Worm (Caenorhabditis elegans): Measurements from ENCODE around the gene rev-1.
A peak's percentile ranks its signal among the peaks of the same experiment; 100 is the strongest.

The rev-1 gene

ce11 chrII:7892761-7893272 lies 7.6 kb upstream of the rev-1 start, which contains the start of gene ptc-1 (continued):
- TF ChIP-seq pbrm-1 (GFP tag; IDR thresholded peaks at IDR 0.05) = no peak
- TF ChIP-seq dpl-1 (GFP tag; optimal IDR thresholded peaks at IDR 0.05) = peak; percentile 67
- TF ChIP-seq madf-8 (GFP tag; conservative IDR thresholded peaks at IDR 0.05) = peak; percentile 62
- no peak for TF ChIP-seq ama-1 (optimal IDR thresholded peaks at IDR 0.05)
- no peak for TF ChIP-seq ama-1 (GFP tag; optimal IDR thresholded peaks at IDR 0.05)
- TF ChIP-seq madf-6 (GFP tag; IDR thresholded peaks at IDR 0.05) = peak; percentile 91
- TF ChIP-seq gei-17 (GFP tag; optimal IDR thresholded peaks at IDR 0.05) = no peak
- TF ChIP-seq F49E8.2 (tag; optimal IDR thresholded peaks at IDR 0.05; ENCODE audit: insufficient read depth) = no peak
- no peak for TF ChIP-seq let-607 (tag; optimal IDR thresholded peaks at IDR 0.05)
- no peak for TF ChIP-seq snpc-1.3 (tag; optimal IDR thresholded peaks at IDR 0.05; ENCODE audit: insufficient read depth)
- TF ChIP-seq lag-1 (GFP tag; IDR thresholded peaks at IDR 0.05) = no peak
- peak; percentile 72 for TF ChIP-seq xnd-1 (tag; optimal IDR thresholded peaks at IDR 0.05)
- TF ChIP-seq Y53G8AR.9 (GFP tag; conservative IDR thresholded peaks at IDR 0.05) = no peak
- TF ChIP-seq ZK185.1 (tag; optimal IDR thresholded peaks at IDR 0.05; ENCODE audit: poor library complexity, severe bottlenecking) = no peak
- TF ChIP-seq Y56A3A.18 (GFP tag; IDR thresholded peaks at IDR 0.05) = no peak
- TF ChIP-seq tbx-9 (tag; optimal IDR thresholded peaks at IDR 0.05; ENCODE audit: borderline replicate concordance) = no peak
- TF ChIP-seq egl-44 (GFP tag; IDR thresholded peaks at IDR 0.05) = no peak
- TF ChIP-seq F39B2.1 (GFP tag; IDR thresholded peaks at IDR 0.05) = no peak
- TF ChIP-seq cebp-1 (GFP tag; IDR thresholded peaks at IDR 0.05) = no peak
- no peak for TF ChIP-seq cebp-1 (tag; optimal IDR thresholded peaks at IDR 0.05)
- no peak for TF ChIP-seq aptf-3 (GFP tag; IDR thresholded peaks at IDR 0.05)
- no peak for TF ChIP-seq hmg-20 (GFP tag; IDR thresholded peaks at IDR 0.05)
- no peak for TF ChIP-seq ztf-3 (GFP tag; optimal IDR thresholded peaks at IDR 0.05)
- TF ChIP-seq dpff-1 (tag; optimal IDR thresholded peaks at IDR 0.05) = no peak
- no peak for TF ChIP-seq Y67H2A.10 (GFP tag; conservative IDR thresholded peaks at IDR 0.05)
- TF ChIP-seq lsy-27 (tag; optimal IDR thresholded peaks at IDR 0.05; ENCODE audit: borderline replicate concordance, insufficient read depth) = no peak
- no peak for TF ChIP-seq ekl-4 (GFP tag; IDR thresholded peaks at IDR 0.05)
- TF ChIP-seq efl-1 (GFP tag; optimal IDR thresholded peaks at IDR 0.05) = peak; percentile 83
- TF ChIP-seq him-1 (tag; optimal IDR thresholded peaks at IDR 0.05) = no peak
- TF ChIP-seq hmg-1.2 (GFP tag; IDR thresholded peaks at IDR 0.05) = peak; percentile 41; the same call in 1 of the 2 replicates
- no peak for TF ChIP-seq lir-1 (GFP tag; conservative IDR thresholded peaks at IDR 0.05)
- no peak for TF ChIP-seq F52B5.7 (tag; optimal IDR thresholded peaks at IDR 0.05)
- TF ChIP-seq akir-1 (GFP tag; optimal IDR thresholded peaks at IDR 0.05) = no peak
- TF ChIP-seq T07F8.4 (tag; optimal IDR thresholded peaks at IDR 0.05) = no peak
- TF ChIP-seq lin-54 (GFP tag; optimal IDR thresholded peaks at IDR 0.05) = peak; percentile 49
- no peak for TF ChIP-seq nhr-90 (tag; optimal IDR thresholded peaks at IDR 0.05)
- peak; percentile 78 for TF ChIP-seq lsl-1 (GFP tag; optimal IDR thresholded peaks at IDR 0.05)
- TF ChIP-seq hlh-26 (GFP tag; conservative IDR thresholded peaks at IDR 0.05) = no peak
- no peak for TF ChIP-seq ets-4 (GFP tag; optimal IDR thresholded peaks at IDR 0.05)
- TF ChIP-seq tlf-1 (GFP tag; optimal IDR thresholded peaks at IDR 0.05) = peak; percentile 9
- no peak for TF ChIP-seq ztf-18 (tag; optimal IDR thresholded peaks at IDR 0.05)
- TF ChIP-seq ceh-79 (tag; optimal IDR thresholded peaks at IDR 0.05) = no peak
- no peak for TF ChIP-seq athp-1 (tag; optimal IDR thresholded peaks at IDR 0.05)
- TF ChIP-seq snpc-1.1 (tag; optimal IDR thresholded peaks at IDR 0.05; ENCODE audit: insufficient read depth) = peak; percentile 55
- no peak for TF ChIP-seq C17E4.6 (GFP tag; IDR thresholded peaks at IDR 0.05)
- no peak for TF ChIP-seq mcd-1 (GFP tag; IDR thresholded peaks at IDR 0.05)
- no peak for TF ChIP-seq mxl-1 (tag; optimal IDR thresholded peaks at IDR 0.05)
- no peak for TF ChIP-seq zfh-2 (GFP tag; conservative IDR thresholded peaks at IDR 0.05)
- TF ChIP-seq rcor-1 (GFP tag; IDR thresholded peaks at IDR 0.05) = no peak
